Fruit fly (Drosophila melanogaster) whole organism, embryonic: ENCODE measurements around the gene Tpst.

ENCODE experiments used
- CG10321 ChIP-seq: fragments of 200-800 bp; sonication (Bioruptor generic); IDR thresholded peaks from 2 replicates; pipeline ENCODE4 v1.3.6; 2022; ENCODE audit warnings: missing biosample characterization, missing genetic modification characterization
- CG10543 ChIP-seq: fragments of 200-800 bp; sonication (Bioruptor generic); optimal IDR thresholded peaks from 3 replicates; lab custom pipeline; 2017; ENCODE audit warnings: missing biosample characterization, mild to moderate bottlenecking, missing genetic modification characterization, moderate library complexity
- CG11398 ChIP-seq: fragments of 200-800 bp; sonication (Bioruptor generic); optimal IDR thresholded peaks from 2 replicates; lab custom pipeline; 2016; ENCODE audit warnings: missing biosample characterization, missing genetic modification characterization
- CG12236 ChIP-seq: fragments of 200-800 bp; sonication (Bioruptor generic); optimal IDR thresholded peaks from 2 replicates; lab custom pipeline; 2016; ENCODE audit warnings: missing biosample characterization, missing genetic modification characterization
- CG12769 ChIP-seq: fragments of 200-800 bp; sonication (Bioruptor generic); optimal IDR thresholded peaks from 2 replicates; lab custom pipeline; 2019; ENCODE audit warnings: missing biosample characterization, mild to moderate bottlenecking, missing genetic modification characterization, moderate library complexity
- CG1529 ChIP-seq: fragments of 200-800 bp; sonication (Bioruptor generic); optimal IDR thresholded peaks from 3 replicates; lab custom pipeline; 2018; ENCODE audit warnings: missing biosample characterization, missing genetic modification characterization
- CG17328 ChIP-seq: fragments of 200-800 bp; sonication (Bioruptor generic); IDR thresholded peaks from 2 replicates; pipeline ENCODE4 v1.3.6; 2022; ENCODE audit warnings: missing biosample characterization, missing genetic modification characterization
- CG17385 ChIP-seq: fragments of 200-800 bp; sonication (Bioruptor generic); optimal IDR thresholded peaks from 3 replicates; lab custom pipeline; 2018; ENCODE audit warnings: missing biosample characterization, mild to moderate bottlenecking, missing genetic modification characterization
- CG2202 ChIP-seq: fragments of 200-800 bp; sonication (Bioruptor generic); optimal IDR thresholded peaks from 2 replicates; lab custom pipeline; 2018; ENCODE audit warnings: missing biosample characterization, mild to moderate bottlenecking, missing genetic modification characterization
- CG2678 ChIP-seq: fragments of 200-800 bp; sonication (Bioruptor generic); optimal IDR thresholded peaks from 3 replicates; lab custom pipeline; 2019; ENCODE audit warnings: missing biosample characterization, mild to moderate bottlenecking, missing genetic modification characterization, moderate library complexity
- CG3281 ChIP-seq: fragments of 200-800 bp; sonication (Bioruptor generic); optimal IDR thresholded peaks from 3 replicates; lab custom pipeline; 2017; ENCODE audit warnings: missing biosample characterization, mild to moderate bottlenecking, missing genetic modification characterization
- CG33213 ChIP-seq: fragments of 200-800 bp; sonication (Bioruptor generic); optimal IDR thresholded peaks from 3 replicates; lab custom pipeline; 2016; ENCODE audit warnings: missing biosample characterization, missing genetic modification characterization
- CG34376 ChIP-seq: fragments of 200-800 bp; sonication (Bioruptor generic); optimal IDR thresholded peaks from 2 replicates; lab custom pipeline; 2018; ENCODE audit warnings: missing biosample characterization, mild to moderate bottlenecking, missing genetic modification characterization
- CG3995 ChIP-seq: fragments of 200-800 bp; sonication (Bioruptor generic); optimal IDR thresholded peaks from 3 replicates; lab custom pipeline; 2016; ENCODE audit warnings: missing biosample characterization, missing genetic modification characterization
- CG7271 ChIP-seq: fragments of 200-800 bp; sonication (Bioruptor generic); optimal IDR thresholded peaks from 2 replicates; lab custom pipeline; 2018; ENCODE audit warnings: missing biosample characterization, mild to moderate bottlenecking, missing genetic modification characterization, moderate library complexity
- CG8924 ChIP-seq: fragments of 200-800 bp; optimal IDR thresholded peaks from 3 replicates; lab custom pipeline; 2019; ENCODE audit warnings: missing biosample characterization, mild to moderate bottlenecking, missing genetic modification characterization, moderate library complexity
- CG9437 ChIP-seq: fragments of 200-800 bp; sonication (Bioruptor generic); optimal IDR thresholded peaks from 2 replicates; lab custom pipeline; 2018; ENCODE audit warnings: missing biosample characterization, mild to moderate bottlenecking, missing genetic modification characterization
- CTCF ChIP-seq: fragments of 200-800 bp; sonication (Bioruptor generic); optimal IDR thresholded peaks from 2 replicates; lab custom pipeline; 2017; ENCODE audit warnings: missing biosample characterization, mild to moderate bottlenecking, missing genetic modification characterization, moderate library complexity
- Deaf1 ChIP-seq: fragments of 200-800 bp; optimal IDR thresholded peaks from 3 replicates; lab custom pipeline; 2019; ENCODE audit warnings: missing biosample characterization, mild to moderate bottlenecking, missing genetic modification characterization, moderate library complexity
- Dek ChIP-seq: fragments of 200-800 bp; sonication (Bioruptor generic); optimal IDR thresholded peaks from 3 replicates; lab custom pipeline; 2019; ENCODE audit warnings: missing biosample characterization, mild to moderate bottlenecking, missing genetic modification characterization, moderate library complexity
- Dip2 ChIP-seq: fragments of 200-800 bp; sonication (Bioruptor generic); IDR thresholded peaks from 2 replicates; pipeline ENCODE4 v1.3.6; 2022; ENCODE audit warnings: missing biosample characterization, missing genetic modification characterization
- Fer1 ChIP-seq: fragments of 200-800 bp; sonication (Bioruptor generic); optimal IDR thresholded peaks from 2 replicates; lab custom pipeline; 2017; ENCODE audit warnings: missing biosample characterization, mild to moderate bottlenecking, missing genetic modification characterization
- HHEX ChIP-seq: fragments of 200-800 bp; sonication (Bioruptor generic); optimal IDR thresholded peaks from 3 replicates; lab custom pipeline; 2017; ENCODE audit warnings: missing biosample characterization, mild to moderate bottlenecking, missing genetic modification characterization, missing genetic modification reagents
- HLH3B ChIP-seq: fragments of 200-800 bp; sonication (Bioruptor generic); IDR thresholded peaks from 2 replicates; pipeline ENCODE4 v1.3.6; 2022; ENCODE audit warnings: missing biosample characterization, missing genetic modification characterization
- HLH4C ChIP-seq: fragments of 200-800 bp; sonication (Bioruptor generic); IDR thresholded peaks from 3 replicates; pipeline ENCODE4 v1.3.6; 2022; ENCODE audit warnings: missing biosample characterization, missing genetic modification characterization; ENCODE audit not compliant: partially characterized antibody
- HmgD ChIP-seq: fragments of 200-800 bp; sonication (Bioruptor generic); optimal IDR thresholded peaks from 3 replicates; lab custom pipeline; 2016; ENCODE audit warnings: missing biosample characterization, missing genetic modification characterization
- Hr78 ChIP-seq, 2 experiments: fragments of 200-800 bp in 1 of 2; fragments of >200 bp in 1 of 2; sonication (Bioruptor generic) in 1 of 2; optimal IDR thresholded peaks; 2 replicates each; lab custom pipeline; 2017 to 2019; ENCODE audit warnings: missing biosample characterization in 2 of 2, missing genetic modification characterization in 2 of 2, mild to moderate bottlenecking in 1 of 2, moderate library complexity in 1 of 2
- Opbp ChIP-seq: fragments of 200-800 bp; sonication (Bioruptor generic); IDR thresholded peaks from 3 replicates; pipeline ENCODE4 v1.3.6; 2022; ENCODE audit warnings: missing biosample characterization, missing genetic modification characterization; ENCODE audit not compliant: partially characterized antibody
- Trl ChIP-seq, 3 experiments: fragments of >200 bp in 2 of 3; fragments of 200-800 bp in 1 of 3; sonication (Bioruptor generic) in 1 of 3; optimal IDR thresholded peaks; 2 replicates in 1 of 3; 3 replicates in 2 of 3; lab custom pipeline; 2016 to 2017; ENCODE audit warnings: missing biosample characterization in 1 of 3, missing genetic modification characterization in 1 of 3
- amos ChIP-seq: fragments of 200-800 bp; sonication (Bioruptor generic); IDR thresholded peaks from 2 replicates; pipeline ENCODE4 v1.3.6; 2022; ENCODE audit warnings: missing biosample characterization, missing genetic modification characterization; ENCODE audit not compliant: partially characterized antibody
- chinmo ChIP-seq: fragments of 200-800 bp; sonication (Bioruptor generic); IDR thresholded peaks from 4 replicates; pipeline ENCODE4 v1.3.6; 2022; ENCODE audit warnings: missing biosample characterization, missing genetic modification characterization; ENCODE audit not compliant: partially characterized antibody
- ci ChIP-seq: fragments of 200-800 bp; sonication (Bioruptor generic); IDR thresholded peaks from 3 replicates; pipeline ENCODE4 v1.3.6; 2022; ENCODE audit warnings: missing biosample characterization, missing genetic modification characterization
- crp ChIP-seq, 2 experiments: fragments of 200-800 bp; sonication (Bioruptor generic); optimal IDR thresholded peaks; 2 replicates in 1 of 2; 3 replicates in 1 of 2; lab custom pipeline; 2017; ENCODE audit warnings: missing biosample characterization in 2 of 2, missing genetic modification characterization in 2 of 2, mild to moderate bottlenecking in 1 of 2, moderate library complexity in 1 of 2
- gro ChIP-seq: fragments of 200-800 bp; sonication (Bioruptor generic); optimal IDR thresholded peaks from 2 replicates; lab custom pipeline; 2016; ENCODE audit warnings: missing biosample characterization, missing genetic modification characterization
- h ChIP-seq: fragments of >200 bp; optimal IDR thresholded peaks from 2 replicates; lab custom pipeline; 2017
- lab ChIP-seq: fragments of 200-800 bp; sonication (Bioruptor generic); optimal IDR thresholded peaks from 3 replicates; lab custom pipeline; 2017; ENCODE audit warnings: missing biosample characterization, missing genetic modification characterization, mild to moderate bottlenecking, moderate library complexity, missing genetic modification reagents
- nerfin-1 ChIP-seq: fragments of 200-800 bp; sonication (Bioruptor generic); optimal IDR thresholded peaks from 3 replicates; lab custom pipeline; 2019; ENCODE audit warnings: missing biosample characterization, mild to moderate bottlenecking, missing genetic modification characterization, moderate library complexity
- nmo ChIP-seq: fragments of 200-800 bp; sonication (Bioruptor generic); optimal IDR thresholded peaks from 2 replicates; lab custom pipeline; 2018; ENCODE audit warnings: missing biosample characterization, mild to moderate bottlenecking, missing genetic modification characterization, moderate library complexity
- slp2 ChIP-seq: fragments of 200-800 bp; sonication (Bioruptor generic); optimal IDR thresholded peaks from 2 replicates; lab custom pipeline; 2016; ENCODE audit warnings: missing biosample characterization, missing genetic modification characterization
- so ChIP-seq: fragments of 200-800 bp; sonication (Bioruptor generic); IDR thresholded peaks from 3 replicates; pipeline ENCODE4 v1.3.6; 2022; ENCODE audit warnings: missing biosample characterization, missing genetic modification characterization
- trh ChIP-seq: fragments of 200-800 bp; sonication (Bioruptor generic); optimal IDR thresholded peaks from 2 replicates; lab custom pipeline; 2016; ENCODE audit warnings: missing biosample characterization, missing genetic modification characterization
- unc-4 ChIP-seq: fragments of 200-800 bp; sonication (Bioruptor generic); IDR thresholded peaks from 2 replicates; pipeline ENCODE4 v1.3.6; 2022; ENCODE audit warnings: missing biosample characterization, missing genetic modification characterization; ENCODE audit not compliant: partially characterized antibody
- unpg ChIP-seq: fragments of 200-800 bp; sonication (Bioruptor generic); optimal IDR thresholded peaks from 3 replicates; lab custom pipeline; 2018; ENCODE audit warnings: missing biosample characterization, mild to moderate bottlenecking, missing genetic modification characterization, moderate library complexity
- vvl ChIP-seq: fragments of 200-800 bp; sonication (Bioruptor generic); IDR thresholded peaks from 2 replicates; pipeline ENCODE4 v1.3.6; 2022; ENCODE audit warnings: missing biosample characterization, missing genetic modification characterization
- wor ChIP-seq: fragments of 200-800 bp; sonication (Bioruptor generic); IDR thresholded peaks from 2 replicates; pipeline ENCODE4 v1.3.6; 2022; ENCODE audit warnings: missing biosample characterization, missing genetic modification characterization

Gene Tpst

DNA sequence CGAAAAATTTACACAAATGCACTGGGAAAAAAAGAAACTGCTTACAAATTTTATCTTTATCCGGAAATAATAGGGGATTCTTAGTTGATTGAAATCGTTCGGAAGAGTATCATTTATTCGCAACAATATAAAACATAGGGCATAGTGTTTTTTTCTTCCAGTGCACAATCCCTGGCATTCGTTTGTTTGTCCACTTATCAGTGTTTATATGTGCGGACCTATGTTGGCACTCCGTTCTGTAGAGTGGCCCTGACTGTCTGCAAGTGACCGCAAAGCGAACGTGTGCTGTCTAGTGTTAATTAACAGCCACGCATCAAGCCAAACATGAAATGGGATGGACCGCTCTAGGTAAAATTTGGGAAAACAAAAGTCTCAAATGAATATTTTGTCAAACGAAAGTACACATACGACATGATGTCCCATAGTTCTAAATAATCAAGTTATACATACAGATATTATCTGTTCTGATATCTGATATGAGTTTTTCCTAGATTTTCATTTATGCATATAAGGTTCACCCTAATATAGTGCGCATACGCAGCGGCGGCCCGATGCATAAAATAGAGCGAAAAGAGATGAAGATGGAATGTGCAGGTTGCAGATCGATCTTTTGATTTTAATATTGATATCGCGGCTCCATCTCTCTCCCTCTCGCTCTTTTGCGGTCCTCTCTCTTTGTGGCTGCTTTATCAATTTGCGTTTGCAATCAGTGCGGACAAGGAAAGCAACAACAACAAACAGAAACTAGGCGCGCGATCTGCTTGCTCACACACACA, 77.7 kb downstream of the Tpst start (continued):
- TF ChIP-seq Dip2 (GFP tag; lab: Robert Waterston, UW): 0 out of 2 replicates have a peak, but pooled peaks have one; percentile 23
- TF ChIP-seq CG12236: peak; percentile 93
- peak; percentile 75 for TF ChIP-seq CG10321 (GFP tag; lab: Robert Waterston, UW)
- TF ChIP-seq CG2202 (tag; lab: Kevin White, UChicago): peak; percentile 81
- no peak for TF ChIP-seq h (lab: Kevin White, UChicago)
- peak; percentile 96 for TF ChIP-seq CG2678 (tag; lab: Kevin White, UChicago)
- peak in 1 of 2 experiments; percentile 53 for TF ChIP-seq crp (GFP tag; optimal IDR thresholded peaks at IDR 0.05; lab: Kevin White, UChicago)
- TF ChIP-seq nerfin-1: peak; percentile 87
- TF ChIP-seq wor: peak; percentile 83
- peak; percentile 94 for TF ChIP-seq CG33213 (GFP tag; lab: Kevin White, UChicago)
- peak; percentile 93 for TF ChIP-seq CG8924 (tag; lab: Kevin White, UChicago)

DNA sequence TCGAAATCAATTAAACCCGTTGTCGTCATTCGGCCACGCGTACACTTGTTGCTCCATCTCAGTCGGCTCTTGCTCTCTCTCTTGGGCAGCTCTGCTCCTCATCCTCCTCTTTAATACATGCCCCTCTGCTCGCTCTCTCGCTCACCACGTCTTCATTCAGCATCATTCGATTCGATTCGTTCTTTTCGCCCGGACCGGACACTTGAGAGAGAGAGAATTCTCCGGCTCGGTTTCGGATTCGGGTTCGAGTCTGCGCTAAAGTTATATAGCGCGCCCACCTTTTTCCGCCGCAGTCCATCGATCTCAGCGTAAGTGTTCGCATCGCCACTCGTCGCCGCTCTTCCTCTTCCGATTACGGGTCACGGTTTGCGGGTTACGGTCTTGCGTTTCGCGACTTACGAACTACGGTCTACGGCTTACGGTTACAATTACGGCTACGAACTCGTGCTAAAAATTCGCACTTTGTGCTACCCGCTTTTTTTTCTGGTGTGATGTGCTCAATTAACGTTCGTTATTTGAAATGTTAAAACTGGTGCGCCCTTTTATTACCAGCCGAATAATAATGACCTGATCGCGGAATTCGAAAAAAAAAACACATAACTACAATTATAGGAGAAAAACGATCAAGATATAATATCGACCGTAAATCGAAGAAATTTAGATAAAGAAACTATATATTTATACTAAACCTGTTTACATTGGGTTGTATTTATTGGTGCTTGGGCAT, 78.4 kb downstream of the Tpst start:
- no peak for TF ChIP-seq CG11398 (GFP tag; lab: Kevin White, UChicago)
- TF ChIP-seq amos (GFP tag; lab: Robert Waterston, UW): peak; percentile 29; the same call in 1 of the 2 replicates
- peak; percentile 54; the same call in 2 of the 3 replicates for TF ChIP-seq ci (GFP tag; lab: Robert Waterston, UW)
- TF ChIP-seq Deaf1 (tag; lab: Kevin White, UChicago): peak; percentile 92
- peak; percentile 53 for TF ChIP-seq CG10543 (GFP tag; lab: Kevin White, UChicago)
- peak; percentile 54 for TF ChIP-seq Fer1 (GFP tag; lab: Kevin White, UChicago)
- 0 out of 2 replicates have a peak, but pooled peaks have one; percentile 31 for TF ChIP-seq vvl
- peak; percentile 76 for TF ChIP-seq CG17385 (GFP tag; lab: Kevin White, UChicago)
- no peak for TF ChIP-seq Dek (tag; lab: Kevin White, UChicago)
- TF ChIP-seq CG7271 (tag; lab: Kevin White, UChicago): no peak
- peak; percentile 41; the same call in 1 of the 3 replicates for TF ChIP-seq HLH4C
- TF ChIP-seq CG1529 (GFP tag; lab: Kevin White, UChicago): no peak
- no peak for TF ChIP-seq slp2
- TF ChIP-seq nmo (GFP tag; lab: Kevin White, UChicago): no peak
- no peak for TF ChIP-seq HmgD
- TF ChIP-seq CTCF (GFP tag; lab: Kevin White, UChicago): peak; percentile 44
- TF ChIP-seq unpg (GFP tag; lab: Kevin White, UChicago): peak; percentile 0
- peak; percentile 52 for TF ChIP-seq gro
- TF ChIP-seq HLH3B: peak; percentile 8; the same call in 1 of the 2 replicates
- TF ChIP-seq Opbp (GFP tag; lab: Robert Waterston, UW): peak; percentile 47; the same call in 1 of the 3 replicates
- peak; percentile 50 for TF ChIP-seq CG34376 (GFP tag; lab: Kevin White, UChicago)
- TF ChIP-seq CG12769 (tag; lab: Kevin White, UChicago): peak; percentile 74
- TF ChIP-seq CG17328 (GFP tag; lab: Robert Waterston, UW): 0 out of 2 replicates have a peak, but pooled peaks have one; percentile 16
- TF ChIP-seq chinmo (GFP tag; lab: Robert Waterston, UW): peak; percentile 83; the same call in 1 of the 4 replicates
- TF ChIP-seq Trl (optimal IDR thresholded peaks at IDR 0.05; lab: Kevin White, UChicago): peak; percentile 91 to 95
- peak; percentile 34 for TF ChIP-seq Trl (GFP tag; optimal IDR thresholded peaks at IDR 0.05; lab: Kevin White, UChicago)
- TF ChIP-seq CG9437 (GFP tag; lab: Kevin White, UChicago): peak; percentile 74
- peak; percentile 25; the same call in 2 of the 3 replicates for TF ChIP-seq so (GFP tag; lab: Robert Waterston, UW)
- peak; percentile 31 for TF ChIP-seq CG3281 (GFP tag; lab: Kevin White, UChicago)
- TF ChIP-seq CG3995: peak; percentile 86
- TF ChIP-seq lab (GFP tag; lab: Kevin White, UChicago): peak; percentile 15
- TF ChIP-seq HHEX (GFP tag; lab: Kevin White, UChicago): no peak
- TF ChIP-seq trh (GFP tag; lab: Kevin White, UChicago): no peak
- no peak for TF ChIP-seq unc-4 (GFP tag; lab: Robert Waterston, UW)
- TF ChIP-seq Hr78 (GFP tag; optimal IDR thresholded peaks at IDR 0.05; lab: Kevin White, UChicago): peak in 1 of 2 experiments; percentile 60
